Worm (Caenorhabditis elegans) whole organism, mixed stage, embryonic: Measurements from ENCODE around the gene nhr-18.

Experiments
- M03D4.4 ChIP-seq: sonication (generic microtip); optimal IDR thresholded peaks from 2 replicates; lab custom pipeline; 2017; ENCODE audit warnings: mild to moderate bottlenecking, missing genetic modification characterization, missing compliant biosample characterization
- bed-3 ChIP-seq: fragments of 200-800 bp; sonication (Bioruptor generic); optimal IDR thresholded peaks from 3 replicates; lab custom pipeline; 2018; ENCODE audit warnings: mild to moderate bottlenecking, missing genetic modification characterization, moderate library complexity, missing compliant biosample characterization
- blmp-1 ChIP-seq: fragments of 150-350 bp; optimal IDR thresholded peaks from 2 replicates; lab custom pipeline; 2014; ENCODE audit warnings: missing biosample characterization, missing genetic modification characterization
- ceh-43 ChIP-seq: fragments of 200-800 bp; sonication (Bioruptor generic); optimal IDR thresholded peaks from 2 replicates; lab custom pipeline; 2018; ENCODE audit warnings: mild to moderate bottlenecking, missing genetic modification characterization, moderate library complexity, missing compliant biosample characterization
- ceh-83 ChIP-seq: fragments of 200-800 bp; sonication (Bioruptor generic); optimal IDR thresholded peaks from 2 replicates; lab custom pipeline; 2018; ENCODE audit warnings: mild to moderate bottlenecking, missing genetic modification characterization, missing compliant biosample characterization
- ces-1 ChIP-seq: fragments of 150-350 bp; optimal IDR thresholded peaks from 2 replicates; lab custom pipeline; 2014; ENCODE audit warnings: missing biosample characterization, missing genetic modification reagents, missing genetic modification characterization
- cnd-1 ChIP-seq: fragments of 200-800 bp; sonication (Bioruptor generic); optimal IDR thresholded peaks from 2 replicates; lab custom pipeline; 2018; ENCODE audit warnings: mild to moderate bottlenecking, missing genetic modification characterization, missing compliant biosample characterization
- drap-1 ChIP-seq: fragments of 200-800 bp; sonication (Bioruptor generic); optimal IDR thresholded peaks from 3 replicates; lab custom pipeline; 2018; ENCODE audit warnings: mild to moderate bottlenecking, missing genetic modification characterization, missing compliant biosample characterization
- elt-1 ChIP-seq: sonication (generic microtip); optimal IDR thresholded peaks from 2 replicates; lab custom pipeline; 2017; ENCODE audit warnings: missing genetic modification characterization, mild to moderate bottlenecking, missing compliant biosample characterization, antibody characterized with exemption, moderate library complexity, borderline replicate concordance; ENCODE audit not compliant: insufficient read depth
- elt-3 ChIP-seq: fragments of 150-350 bp; optimal IDR thresholded peaks from 2 replicates; lab custom pipeline; 2014; ENCODE audit warnings: missing biosample characterization, missing genetic modification characterization
- flh-1 ChIP-seq: fragments of 200-800 bp; sonication (Bioruptor generic); optimal IDR thresholded peaks from 2 replicates; lab custom pipeline; 2018; ENCODE audit warnings: mild to moderate bottlenecking, missing genetic modification characterization, moderate library complexity, missing compliant biosample characterization
- ham-2 ChIP-seq: fragments of 200-800 bp; sonication (Bioruptor generic); optimal IDR thresholded peaks from 2 replicates; lab custom pipeline; 2018; ENCODE audit warnings: mild to moderate bottlenecking, missing genetic modification characterization, missing compliant biosample characterization
- hlh-1 ChIP-seq: fragments of 150-350 bp; optimal IDR thresholded peaks from 2 replicates; lab custom pipeline; 2014; ENCODE audit warnings: missing biosample characterization, missing genetic modification reagents, missing genetic modification characterization
- lin-13 ChIP-seq: fragments of 150-350 bp; optimal IDR thresholded peaks from 2 replicates; lab custom pipeline; 2014; ENCODE audit warnings: missing biosample characterization, missing genetic modification characterization
- lin-32 ChIP-seq: fragments of 200-800 bp; sonication (Bioruptor generic); optimal IDR thresholded peaks from 2 replicates; lab custom pipeline; 2018; ENCODE audit warnings: mild to moderate bottlenecking, missing genetic modification characterization, missing compliant biosample characterization
- lsy-2 ChIP-seq: fragments of 150-350 bp; optimal IDR thresholded peaks from 2 replicates; lab custom pipeline; 2014; ENCODE audit warnings: missing biosample characterization, missing genetic modification characterization
- mab-5 ChIP-seq: fragments of 150-350 bp; optimal IDR thresholded peaks from 2 replicates; lab custom pipeline; 2014; ENCODE audit warnings: missing biosample characterization, missing genetic modification characterization
- mep-1 ChIP-seq: fragments of 150-350 bp; optimal IDR thresholded peaks from 2 replicates; lab custom pipeline; 2017; ENCODE audit warnings: missing biosample characterization, missing genetic modification reagents, missing genetic modification characterization, inconsistent platforms
- mls-2 ChIP-seq: sonication (generic microtip); optimal IDR thresholded peaks from 2 replicates; lab custom pipeline; 2016; ENCODE audit warnings: mild to moderate bottlenecking, missing genetic modification characterization, moderate library complexity, missing compliant biosample characterization
- nhr-12 ChIP-seq: fragments of 150-350 bp; optimal IDR thresholded peaks from 2 replicates; lab custom pipeline; 2014; ENCODE audit warnings: missing biosample characterization, missing genetic modification characterization
- nhr-2 ChIP-seq: fragments of 150-350 bp; optimal IDR thresholded peaks from 2 replicates; lab custom pipeline; 2014; ENCODE audit warnings: missing biosample characterization, missing genetic modification characterization
- nhr-28 ChIP-seq: fragments of 150-350 bp; optimal IDR thresholded peaks from 2 replicates; lab custom pipeline; 2014; ENCODE audit warnings: missing biosample characterization, missing genetic modification characterization
- nhr-76 ChIP-seq: sonication (generic microtip); optimal IDR thresholded peaks from 2 replicates; lab custom pipeline; 2017; ENCODE audit warnings: missing biosample characterization, missing genetic modification characterization
- pha-4 ChIP-seq: fragments of 150-350 bp; optimal IDR thresholded peaks from 2 replicates; lab custom pipeline; 2018; ENCODE audit warnings: missing biosample characterization, missing genetic modification reagents, missing genetic modification characterization
- sem-2 ChIP-seq: fragments of 200-800 bp; sonication (Bioruptor generic); optimal IDR thresholded peaks from 2 replicates; lab custom pipeline; 2018; ENCODE audit warnings: mild to moderate bottlenecking, missing genetic modification characterization, missing compliant biosample characterization
- snpc-4 ChIP-seq: fragments of 150-350 bp; optimal IDR thresholded peaks from 2 replicates; lab custom pipeline; 2014; ENCODE audit warnings: missing biosample characterization, missing genetic modification characterization
- sptf-1 ChIP-seq: sonication (generic microtip); optimal IDR thresholded peaks from 2 replicates; lab custom pipeline; 2017; ENCODE audit warnings: mild to moderate bottlenecking, missing genetic modification characterization, moderate library complexity, missing compliant biosample characterization
- tbx-8 ChIP-seq: fragments of 200-800 bp; sonication (Bioruptor generic); optimal IDR thresholded peaks from 2 replicates; lab custom pipeline; 2018; ENCODE audit warnings: mild to moderate bottlenecking, missing genetic modification characterization, moderate library complexity, missing compliant biosample characterization
- unc-120 ChIP-seq: sonication (generic microtip); optimal IDR thresholded peaks from 2 replicates; lab custom pipeline; 2017; ENCODE audit warnings: missing genetic modification characterization, missing compliant biosample characterization; ENCODE audit not compliant: poor library complexity, severe bottlenecking
- unc-39 ChIP-seq: fragments of 150-350 bp; optimal IDR thresholded peaks from 2 replicates; lab custom pipeline; 2014; ENCODE audit warnings: missing biosample characterization, missing genetic modification characterization
- unc-62 ChIP-seq: fragments of 150-350 bp; optimal IDR thresholded peaks from 2 replicates; lab custom pipeline; 2014; ENCODE audit warnings: missing biosample characterization, missing genetic modification reagents, missing genetic modification characterization
- zip-8 ChIP-seq: fragments of 150-350 bp; optimal IDR thresholded peaks from 2 replicates; lab custom pipeline; 2014; ENCODE audit warnings: missing biosample characterization, missing genetic modification characterization
- ztf-11 ChIP-seq: fragments of 150-350 bp; optimal IDR thresholded peaks from 2 replicates; lab custom pipeline; 2014; ENCODE audit warnings: missing biosample characterization, missing genetic modification characterization

The nhr-18 gene

DNA sequence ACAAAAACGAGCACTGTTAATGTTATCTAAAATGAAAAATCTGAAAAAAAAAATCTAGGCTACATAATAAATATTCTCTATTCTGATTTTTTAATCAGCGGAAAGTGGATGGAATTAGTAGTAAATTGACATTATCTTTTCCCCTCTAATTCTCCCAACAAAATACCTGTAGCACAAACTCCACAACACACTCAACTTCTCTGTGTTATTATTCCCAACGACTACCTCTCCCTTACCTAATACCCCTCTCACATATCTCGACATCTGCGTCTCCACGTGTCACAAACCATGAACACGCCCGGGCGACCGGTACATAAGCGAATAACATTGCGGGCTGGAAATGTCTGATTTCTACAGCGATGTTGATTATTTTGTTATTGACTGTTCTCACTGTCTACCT, 43.8 kb upstream of the nhr-18 start, which contains the start of gene cyp-33C2:
Gene cyp-33C2, plus strand, starts transcription at position 327 of the 400 bp plus-strand sequence.
- TF ChIP-seq blmp-1 (tag; lab: Kevin White, UChicago): no peak
- no peak for TF ChIP-seq nhr-2 (tag; lab: Kevin White, UChicago)
- TF ChIP-seq ham-2: no peak
- no peak for TF ChIP-seq ceh-43 (GFP tag; lab: Kevin White, UChicago)
- no peak for TF ChIP-seq drap-1 (GFP tag; lab: Kevin White, UChicago)
- no peak for TF ChIP-seq pha-4
- no peak for TF ChIP-seq hlh-1 (tag; lab: Kevin White, UChicago)
- TF ChIP-seq nhr-76 (tag; lab: Kevin White, UChicago): no peak
- TF ChIP-seq mls-2 (tag; lab: Kevin White, UChicago): no peak
- no peak for TF ChIP-seq bed-3 (GFP tag; lab: Kevin White, UChicago)
- TF ChIP-seq snpc-4: no peak
- TF ChIP-seq ztf-11 (tag; lab: Kevin White, UChicago): no peak
- TF ChIP-seq cnd-1: no peak
- TF ChIP-seq lsy-2 (tag; lab: Kevin White, UChicago): no peak
- no peak for TF ChIP-seq ces-1
- TF ChIP-seq tbx-8: no peak
- TF ChIP-seq lin-13 (tag; lab: Kevin White, UChicago): no peak
- no peak for TF ChIP-seq flh-1 (GFP tag; lab: Kevin White, UChicago)

ce11 chrV:2185486-2185885, 41.5 kb upstream of the nhr-18 start:
- no peak for TF ChIP-seq nhr-28
- no peak for TF ChIP-seq flh-1 (GFP tag; lab: Kevin White, UChicago)
- no peak for TF ChIP-seq lsy-2 (tag; lab: Kevin White, UChicago)
- no peak for TF ChIP-seq nhr-2 (tag; lab: Kevin White, UChicago)
- no peak for TF ChIP-seq nhr-12 (tag; lab: Kevin White, UChicago)

ce11 chrV:2187864-2188345, 39.1 kb upstream of the nhr-18 start, which contains the start of gene Y5H2B.3:
Gene Y5H2B.3 (plus strand): TSS chrV:2188295.
- TF ChIP-seq lsy-2 (tag; lab: Kevin White, UChicago) (no peak), sptf-1 (no peak), ham-2 (no peak), unc-62 (GFP tag; lab: Kevin White, UChicago) (no peak), elt-3 (tag; lab: Kevin White, UChicago) (no peak), M03D4.4 (tag; lab: Kevin White, UChicago) (no peak), mls-2 (tag; lab: Kevin White, UChicago) (no peak), pha-4 (no peak), elt-1 (no peak), hlh-1 (tag; lab: Kevin White, UChicago) (no peak), drap-1 (GFP tag; lab: Kevin White, UChicago) (no peak), sem-2 (no peak), tbx-8 (no peak), nhr-2 (tag; lab: Kevin White, UChicago) (no peak), lin-13 (tag; lab: Kevin White, UChicago) (no peak), cnd-1 (no peak), mab-5 (no peak), unc-120 (tag; lab: Kevin White, UChicago) (no peak)

DNA sequence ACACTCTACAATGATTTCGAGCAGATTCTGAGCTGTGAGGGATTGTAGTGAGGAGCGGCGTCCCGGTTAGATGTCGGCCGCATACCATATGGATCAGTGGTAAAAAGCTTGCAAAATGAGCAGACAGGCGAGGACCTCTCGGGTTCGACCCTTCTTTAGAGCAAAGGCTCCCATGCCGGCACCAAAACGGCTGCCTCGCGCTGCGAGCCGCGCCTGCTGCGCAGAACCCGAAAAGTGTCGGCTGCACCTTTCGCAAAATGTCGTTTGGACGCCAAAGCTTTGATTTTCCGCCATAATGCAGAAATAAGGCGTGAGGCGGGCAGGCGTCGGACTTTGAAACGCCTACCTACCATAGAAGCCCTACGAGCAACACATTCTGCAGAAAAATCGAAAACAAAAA, 36.6 kb upstream of the nhr-18 start:
- no peak for TF ChIP-seq elt-1
- no peak for TF ChIP-seq ztf-11 (tag; lab: Kevin White, UChicago)
- TF ChIP-seq zip-8 (tag; lab: Kevin White, UChicago): no peak
- TF ChIP-seq unc-39 (tag; lab: Kevin White, UChicago): no peak
- TF ChIP-seq snpc-4: no peak
- no peak for TF ChIP-seq cnd-1
- no peak for TF ChIP-seq nhr-76 (tag; lab: Kevin White, UChicago)
- no peak for TF ChIP-seq nhr-28
- no peak for TF ChIP-seq drap-1 (GFP tag; lab: Kevin White, UChicago)
- TF ChIP-seq ceh-43 (GFP tag; lab: Kevin White, UChicago): no peak
- no peak for TF ChIP-seq elt-3 (tag; lab: Kevin White, UChicago)
- TF ChIP-seq pha-4: no peak
- TF ChIP-seq nhr-2 (tag; lab: Kevin White, UChicago): no peak
- TF ChIP-seq unc-120 (tag; lab: Kevin White, UChicago): no peak
- TF ChIP-seq ham-2: no peak
- no peak for TF ChIP-seq lin-32 (GFP tag; lab: Kevin White, UChicago)
- TF ChIP-seq ces-1: no peak
- TF ChIP-seq lin-13 (tag; lab: Kevin White, UChicago): no peak

DNA sequence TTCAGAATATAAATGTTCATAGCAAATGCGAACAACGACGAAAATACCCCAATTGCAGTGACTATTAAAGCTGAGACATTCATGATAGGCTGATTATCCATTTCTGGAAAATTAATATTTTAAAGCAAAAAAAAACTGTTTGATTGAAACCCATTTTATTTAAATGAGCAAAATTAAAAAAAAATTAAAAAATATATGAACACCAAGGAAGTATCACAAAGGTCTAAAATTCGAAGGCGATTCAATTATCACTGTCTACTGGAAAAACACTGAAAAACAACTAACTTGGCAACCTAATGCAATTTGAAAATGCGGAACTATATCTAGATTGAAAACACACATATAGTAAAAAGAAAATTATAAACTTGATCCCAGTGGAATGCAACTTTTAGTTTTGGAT, 35.9 kb upstream of the nhr-18 start, which contains the start of gene srbc-42:
Gene srbc-42, minus strand, starts transcription at position 101 of the 400 bp plus-strand sequence.
- TF ChIP-seq cnd-1 (no peak), lin-32 (GFP tag; lab: Kevin White, UChicago) (no peak), hlh-1 (tag; lab: Kevin White, UChicago) (no peak), mls-2 (tag; lab: Kevin White, UChicago) (no peak), mep-1 (no peak), snpc-4 (no peak), elt-3 (tag; lab: Kevin White, UChicago) (no peak), unc-39 (tag; lab: Kevin White, UChicago) (no peak), unc-62 (GFP tag; lab: Kevin White, UChicago) (no peak), unc-120 (tag; lab: Kevin White, UChicago) (no peak), bed-3 (GFP tag; lab: Kevin White, UChicago) (no peak), M03D4.4 (tag; lab: Kevin White, UChicago) (no peak), ceh-83 (no peak), blmp-1 (tag; lab: Kevin White, UChicago) (no peak), ces-1 (no peak)
- TF ChIP-seq, all 35 proteins: peak for 0
